Worm (Caenorhabditis elegans) whole organism, L1 larva: ENCODE results near the gene mgl-3.
"Not testable (repeated sequence)": the region's sequence is repeated elsewhere in the genome, so short reads cannot be mapped to it uniquely, and the experiment has no call there.

Experiments
- C04F5.9 ChIP-seq: sonication (generic microtip); optimal IDR thresholded peaks from 2 replicates; lab custom pipeline; 2016; ENCODE audit warnings: missing genetic modification characterization, missing compliant biosample characterization
- C34B4.2 ChIP-seq: sonication (generic microtip); optimal IDR thresholded peaks from 2 replicates; lab custom pipeline; 2017; ENCODE audit warnings: mild to moderate bottlenecking, missing genetic modification characterization, missing compliant biosample characterization
- ceh-90 ChIP-seq: sonication (generic microtip); optimal IDR thresholded peaks from 2 replicates; lab custom pipeline; 2016; ENCODE audit warnings: missing genetic modification characterization, missing compliant biosample characterization
- ces-1 ChIP-seq: fragments of 150-350 bp; optimal IDR thresholded peaks from 2 replicates; lab custom pipeline; 2014; ENCODE audit warnings: missing biosample characterization, missing genetic modification reagents, missing genetic modification characterization
- dpl-1 ChIP-seq, 3 experiments: fragments of 150-350 bp in 2 of 3; sonication (generic microtip) in 1 of 3; optimal IDR thresholded peaks; 2 replicates each; lab custom pipeline; 2014 to 2017; ENCODE audit warnings: missing biosample characterization in 3 of 3, missing genetic modification characterization in 3 of 3, missing genetic modification reagents in 3 of 3
- dsc-1 ChIP-seq: sonication (generic microtip); optimal IDR thresholded peaks from 2 replicates; lab custom pipeline; 2016; ENCODE audit warnings: mild to moderate bottlenecking, missing genetic modification characterization, missing compliant biosample characterization
- efl-1 ChIP-seq, 4 experiments: fragments of 150-350 bp; optimal IDR thresholded peaks in 3 of 4; peaks in 1 of 4; 1 replicate in 1 of 4; 2 replicates in 3 of 4; lab custom pipeline; 2014; ENCODE audit warnings: missing biosample characterization in 2 of 4, missing genetic modification characterization in 2 of 4, missing genetic modification reagents in 2 of 4
- efl-3 ChIP-seq: fragments of 200-800 bp; sonication (Bioruptor generic); optimal IDR thresholded peaks from 2 replicates; lab custom pipeline; 2018; ENCODE audit warnings: mild to moderate bottlenecking, missing genetic modification characterization, missing compliant biosample characterization
- elt-2 ChIP-seq: sonication (generic microtip); optimal IDR thresholded peaks from 2 replicates; lab custom pipeline; 2016; ENCODE audit warnings: missing genetic modification characterization, mild to moderate bottlenecking, inconsistent platforms, missing compliant biosample characterization, missing genetic modification reagents
- elt-3 ChIP-seq, 6 experiments: fragments of 150-350 bp in 1 of 6; sonication (generic microtip); optimal IDR thresholded peaks; 2 replicates each; lab custom pipeline; 2017 to 2018; ENCODE audit warnings: missing biosample characterization in 6 of 6, missing genetic modification characterization in 6 of 6, inconsistent platforms in 1 of 6
- fos-1 ChIP-seq: fragments of 150-350 bp; optimal IDR thresholded peaks from 2 replicates; lab custom pipeline; 2014; ENCODE audit warnings: missing biosample characterization, missing genetic modification characterization
- hlh-4 ChIP-seq: sonication (generic microtip); optimal IDR thresholded peaks from 2 replicates; lab custom pipeline; 2016; ENCODE audit warnings: mild to moderate bottlenecking, missing genetic modification characterization, missing compliant biosample characterization
- jun-1 ChIP-seq: fragments of 150-350 bp; optimal IDR thresholded peaks from 2 replicates; lab custom pipeline; 2014; ENCODE audit warnings: missing biosample characterization, missing genetic modification reagents, missing genetic modification characterization
- lin-15B ChIP-seq: fragments of 150-350 bp; sonication (generic microtip); optimal IDR thresholded peaks from 3 replicates; lab custom pipeline; 2014; ENCODE audit warnings: missing biosample characterization, missing genetic modification characterization
- lin-35 ChIP-seq, 2 experiments: fragments of 150-350 bp; optimal IDR thresholded peaks; 2 replicates each; lab custom pipeline; 2014; ENCODE audit warnings: missing biosample characterization in 2 of 2, missing genetic modification characterization in 2 of 2, missing genetic modification reagents in 2 of 2
- lin-39 ChIP-seq: fragments of 150-350 bp; optimal IDR thresholded peaks from 2 replicates; lab custom pipeline; 2014; ENCODE audit warnings: missing biosample characterization, missing genetic modification reagents, missing genetic modification characterization
- mef-2 ChIP-seq: fragments of 150-350 bp; optimal IDR thresholded peaks from 2 replicates; lab custom pipeline; 2014; ENCODE audit warnings: missing biosample characterization, missing genetic modification characterization
- nhr-77 ChIP-seq: fragments of 150-350 bp; optimal IDR thresholded peaks from 2 replicates; lab custom pipeline; 2014; ENCODE audit warnings: missing biosample characterization, missing genetic modification characterization
- nhr-85 ChIP-seq: sonication (generic microtip); peaks from one replicate; lab custom pipeline; 2016; ENCODE audit warnings: missing genetic modification characterization, inconsistent platforms, missing compliant biosample characterization
- nhr-90 ChIP-seq: sonication (generic microtip); optimal IDR thresholded peaks from 2 replicates; lab custom pipeline; 2016; ENCODE audit warnings: mild to moderate bottlenecking, missing genetic modification characterization, missing compliant biosample characterization; ENCODE audit not compliant: poor library complexity
- pag-3 ChIP-seq: sonication (generic microtip); optimal IDR thresholded peaks from 2 replicates; lab custom pipeline; 2017; ENCODE audit warnings: missing genetic modification characterization, mild to moderate bottlenecking, missing compliant biosample characterization, antibody characterized with exemption, borderline replicate concordance; ENCODE audit not compliant: insufficient read depth
- pqm-1 ChIP-seq: sonication (generic microtip); optimal IDR thresholded peaks from 3 replicates; lab custom pipeline; 2017; ENCODE audit warnings: missing biosample characterization, missing genetic modification characterization
- snpc-4 ChIP-seq: fragments of 150-350 bp; optimal IDR thresholded peaks from 2 replicates; lab custom pipeline; 2014; ENCODE audit warnings: missing biosample characterization, missing genetic modification characterization
- snu-23 ChIP-seq: sonication (generic microtip); optimal IDR thresholded peaks from 2 replicates; lab custom pipeline; 2016; ENCODE audit warnings: missing genetic modification characterization, missing compliant biosample characterization
- sup-37 ChIP-seq: fragments of 200-800 bp; sonication (Bioruptor generic); optimal IDR thresholded peaks from 2 replicates; lab custom pipeline; 2018; ENCODE audit warnings: mild to moderate bottlenecking, missing genetic modification characterization, missing compliant biosample characterization
- swsn-7 ChIP-seq: sonication (generic microtip); optimal IDR thresholded peaks from 2 replicates; lab custom pipeline; 2016; ENCODE audit warnings: missing genetic modification characterization, missing compliant biosample characterization
- tlp-1 ChIP-seq: fragments of 150-350 bp; optimal IDR thresholded peaks from 2 replicates; lab custom pipeline; 2014; ENCODE audit warnings: missing biosample characterization, missing genetic modification characterization
- unc-130 ChIP-seq: fragments of 150-350 bp; optimal IDR thresholded peaks from 2 replicates; lab custom pipeline; 2017; ENCODE audit warnings: missing biosample characterization, missing genetic modification characterization, inconsistent platforms
- unc-86 ChIP-seq: sonication (generic microtip); optimal IDR thresholded peaks from 2 replicates; lab custom pipeline; 2016; ENCODE audit warnings: missing genetic modification characterization, missing compliant biosample characterization
- unc-98 ChIP-seq: fragments of 200-800 bp; sonication (Bioruptor generic); IDR thresholded peaks from 2 replicates; pipeline ENCODE4 v1.3.6; 2022; ENCODE audit warnings: missing genetic modification characterization, missing compliant biosample characterization
- xbp-1 ChIP-seq: sonication (generic microtip); optimal IDR thresholded peaks from 2 replicates; lab custom pipeline; 2016; ENCODE audit warnings: missing genetic modification characterization, missing compliant biosample characterization
- zip-4 ChIP-seq: fragments of 200-800 bp; sonication (Bioruptor generic); optimal IDR thresholded peaks from 2 replicates; lab custom pipeline; 2018; ENCODE audit warnings: mild to moderate bottlenecking, missing genetic modification characterization, moderate library complexity, missing compliant biosample characterization

The mgl-3 gene

ce11 chrIV:5486208-5486731 lies 47.5 kb downstream of the mgl-3 start, which contains the start of the genes snpc-3.1 and puf-7:
snpc-3.1 (minus strand) TSS chrIV:5486258.
puf-7 (plus strand) TSS chrIV:5486713.
- not testable (repeated sequence) for TF ChIP-seq nhr-90 (tag; lab: Kevin White, UChicago); unc-98 (GFP tag; lab: Robert Waterston, UW); jun-1 (tag; lab: Kevin White, UChicago)

ce11 chrIV:5491054-5491453 lies 52.2 kb downstream of the mgl-3 start, which contains the start of gene B0273.115:
B0273.115 (minus strand) TSS chrIV:5491154.
- TF ChIP-seq unc-130 (tag; lab: Kevin White, UChicago); C34B4.2; lin-39 (tag; lab: Kevin White, UChicago): not testable (repeated sequence)

ce11 chrIV:5492196-5492595 lies 53.4 kb downstream of the mgl-3 start:
- no peak for TF ChIP-seq elt-3 (tag; optimal IDR thresholded peaks at IDR 0.05; lab: Kevin White, UChicago)
- no peak for TF ChIP-seq elt-2
- no peak for TF ChIP-seq tlp-1
- no peak for TF ChIP-seq efl-1 (optimal IDR thresholded peaks at IDR 0.05; lab: Kevin White, UChicago)
- TF ChIP-seq efl-1 (GFP tag; optimal IDR thresholded peaks at IDR 0.05 in 1 of 2; lab: Kevin White, UChicago) = no peak
- no peak for TF ChIP-seq lin-15B (tag; lab: Kevin White, UChicago)
- no peak for TF ChIP-seq snpc-4 (tag; lab: Kevin White, UChicago)
- TF ChIP-seq dpl-1 (GFP tag; optimal IDR thresholded peaks at IDR 0.05; lab: Kevin White, UChicago) = no peak
- no peak for TF ChIP-seq dsc-1
- no peak for TF ChIP-seq mef-2 (tag; lab: Kevin White, UChicago)
- no peak for TF ChIP-seq pqm-1
- TF ChIP-seq, all 84 proteins: peak for 0

ce11 chrIV:5493135-5493534 lies 54.3 kb downstream of the mgl-3 start:
- TF ChIP-seq nhr-85 (tag; lab: Kevin White, UChicago) (no peak), zip-4 (GFP tag; lab: Kevin White, UChicago) (no peak), pag-3 (tag; lab: Kevin White, UChicago) (no peak), xbp-1 (tag; lab: Kevin White, UChicago) (no peak), hlh-4 (tag; lab: Kevin White, UChicago) (no peak), fos-1 (tag; lab: Kevin White, UChicago) (no peak), elt-3 (tag; optimal IDR thresholded peaks at IDR 0.05; lab: Kevin White, UChicago) (no peak), ceh-90 (tag; lab: Kevin White, UChicago) (no peak)

ce11 chrIV:5493692-5494091 lies 54.9 kb downstream of the mgl-3 start, which contains the start of gene B0273.1:
B0273.1 (plus strand) TSS chrIV:5493992.
- TF ChIP-seq nhr-77 (no peak), lin-35 (GFP tag; optimal IDR thresholded peaks at IDR 0.05; lab: Kevin White, UChicago) (no peak), snu-23 (GFP tag; lab: Kevin White, UChicago) (no peak), sup-37 (GFP tag; lab: Kevin White, UChicago) (no peak), elt-2 (no peak), efl-3 (no peak), jun-1 (tag; lab: Kevin White, UChicago) (no peak), unc-86 (tag; lab: Kevin White, UChicago) (no peak), dsc-1 (no peak), C04F5.9 (tag; lab: Kevin White, UChicago) (no peak), ces-1 (GFP tag; lab: Kevin White, UChicago) (no peak), swsn-7 (tag; lab: Kevin White, UChicago) (no peak)
